Worm (Caenorhabditis elegans) whole organism, L1 larva: Measurements from ENCODE around the gene ced-7.

Experiments
- C34B4.2 ChIP-seq: sonication (generic microtip); optimal IDR thresholded peaks from 2 replicates; lab custom pipeline; 2017; ENCODE audit warnings: mild to moderate bottlenecking, missing genetic modification characterization, missing compliant biosample characterization
- aly-2 ChIP-seq: fragments of 150-350 bp; optimal IDR thresholded peaks from 2 replicates; lab custom pipeline; 2014; ENCODE audit warnings: missing biosample characterization, missing genetic modification characterization
- ama-1 ChIP-seq: fragments of 150-350 bp; optimal IDR thresholded peaks from 2 replicates; lab custom pipeline; 2014
- blmp-1 ChIP-seq: fragments of 150-350 bp; optimal IDR thresholded peaks from 2 replicates; lab custom pipeline; 2014; ENCODE audit warnings: missing biosample characterization, missing genetic modification characterization
- ceh-8 ChIP-seq: fragments of 200-800 bp; sonication (Bioruptor generic); optimal IDR thresholded peaks from 2 replicates; lab custom pipeline; 2018; ENCODE audit warnings: mild to moderate bottlenecking, missing genetic modification characterization, moderate library complexity, missing compliant biosample characterization
- ces-1 ChIP-seq: fragments of 150-350 bp; optimal IDR thresholded peaks from 2 replicates; lab custom pipeline; 2014; ENCODE audit warnings: missing biosample characterization, missing genetic modification reagents, missing genetic modification characterization
- dpl-1 ChIP-seq, 3 experiments: fragments of 150-350 bp in 2 of 3; sonication (generic microtip) in 1 of 3; optimal IDR thresholded peaks; 2 replicates each; lab custom pipeline; 2014 to 2017; ENCODE audit warnings: missing biosample characterization in 3 of 3, missing genetic modification characterization in 3 of 3, missing genetic modification reagents in 3 of 3
- efl-3 ChIP-seq: fragments of 200-800 bp; sonication (Bioruptor generic); optimal IDR thresholded peaks from 2 replicates; lab custom pipeline; 2018; ENCODE audit warnings: mild to moderate bottlenecking, missing genetic modification characterization, missing compliant biosample characterization
- egl-27 ChIP-seq, 2 experiments: fragments of 150-350 bp in 1 of 2; sonication (generic microtip); optimal IDR thresholded peaks; 3 replicates each; lab custom pipeline; 2017 to 2018; ENCODE audit warnings: missing biosample characterization in 2 of 2, missing genetic modification characterization in 2 of 2, missing genetic modification reagents in 2 of 2
- fkh-10 ChIP-seq: sonication (generic microtip); optimal IDR thresholded peaks from 2 replicates; lab custom pipeline; 2017; ENCODE audit warnings: missing biosample characterization, missing genetic modification reagents, missing genetic modification characterization
- fkh-4 ChIP-seq: sonication (generic microtip); optimal IDR thresholded peaks from 2 replicates; lab custom pipeline; 2016; ENCODE audit warnings: missing compliant biosample characterization, missing genetic modification characterization, borderline replicate concordance
- fos-1 ChIP-seq: fragments of 150-350 bp; optimal IDR thresholded peaks from 2 replicates; lab custom pipeline; 2014; ENCODE audit warnings: missing biosample characterization, missing genetic modification characterization
- grh-1 ChIP-seq: fragments of 200-800 bp; sonication (Bioruptor generic); IDR thresholded peaks from 2 replicates; pipeline ENCODE4 v1.3.6; 2022; ENCODE audit warnings: missing genetic modification reagents, missing genetic modification characterization, missing compliant biosample characterization
- hlh-17 ChIP-seq: fragments of 200-800 bp; sonication (Bioruptor generic); optimal IDR thresholded peaks from 2 replicates; lab custom pipeline; 2018; ENCODE audit warnings: missing genetic modification characterization, mild to moderate bottlenecking, missing compliant biosample characterization, moderate library complexity, borderline replicate concordance
- hpl-2 ChIP-seq: fragments of 150-350 bp; optimal IDR thresholded peaks from 2 replicates; lab custom pipeline; 2014; ENCODE audit warnings: missing biosample characterization, missing genetic modification reagents, missing genetic modification characterization
- lin-13 ChIP-seq: fragments of 150-350 bp; optimal IDR thresholded peaks from 2 replicates; lab custom pipeline; 2014; ENCODE audit warnings: missing biosample characterization, missing genetic modification reagents, missing genetic modification characterization
- lin-14 ChIP-seq: fragments of 200-800 bp; sonication (Bioruptor generic); optimal IDR thresholded peaks from 2 replicates; lab custom pipeline; 2018; ENCODE audit warnings: mild to moderate bottlenecking, missing genetic modification characterization, moderate library complexity, missing compliant biosample characterization
- lin-15B ChIP-seq: fragments of 150-350 bp; sonication (generic microtip); optimal IDR thresholded peaks from 3 replicates; lab custom pipeline; 2014; ENCODE audit warnings: missing biosample characterization, missing genetic modification characterization
- lin-35 ChIP-seq, 2 experiments: fragments of 150-350 bp; optimal IDR thresholded peaks; 2 replicates each; lab custom pipeline; 2014; ENCODE audit warnings: missing biosample characterization in 2 of 2, missing genetic modification characterization in 2 of 2, missing genetic modification reagents in 2 of 2
- lin-39 ChIP-seq: fragments of 150-350 bp; optimal IDR thresholded peaks from 2 replicates; lab custom pipeline; 2014; ENCODE audit warnings: missing biosample characterization, missing genetic modification reagents, missing genetic modification characterization
- lsy-2 ChIP-seq, 2 experiments: fragments of 150-350 bp; optimal IDR thresholded peaks; 2 replicates each; lab custom pipeline; 2014; ENCODE audit warnings: missing biosample characterization in 2 of 2, missing genetic modification characterization in 2 of 2
- mab-9 ChIP-seq: fragments of 200-800 bp; sonication (Bioruptor generic); IDR thresholded peaks from 2 replicates; pipeline ENCODE4 v1.3.6; 2022; ENCODE audit warnings: missing genetic modification reagents, missing genetic modification characterization, missing compliant biosample characterization
- mdl-1 ChIP-seq, 2 experiments: fragments of 150-350 bp; optimal IDR thresholded peaks; 2 replicates each; lab custom pipeline; 2014 to 2017; ENCODE audit warnings: missing biosample characterization in 2 of 2, missing genetic modification characterization in 2 of 2, inconsistent platforms in 1 of 2
- nhr-11 ChIP-seq: fragments of 150-350 bp; optimal IDR thresholded peaks from 2 replicates; lab custom pipeline; 2014; ENCODE audit warnings: missing biosample characterization, missing genetic modification characterization
- nhr-12 ChIP-seq: sonication (generic microtip); optimal IDR thresholded peaks from 2 replicates; lab custom pipeline; 2017; ENCODE audit warnings: missing biosample characterization, missing genetic modification characterization
- nhr-20 ChIP-seq: sonication (generic microtip); optimal IDR thresholded peaks from 2 replicates; lab custom pipeline; 2016; ENCODE audit warnings: mild to moderate bottlenecking, missing genetic modification characterization, missing compliant biosample characterization
- nhr-237 ChIP-seq: fragments of 150-350 bp; optimal IDR thresholded peaks from 2 replicates; lab custom pipeline; 2014; ENCODE audit warnings: missing biosample characterization, missing genetic modification characterization
- nhr-77 ChIP-seq: fragments of 150-350 bp; optimal IDR thresholded peaks from 2 replicates; lab custom pipeline; 2014; ENCODE audit warnings: missing biosample characterization, missing genetic modification characterization
- nhr-90 ChIP-seq: sonication (generic microtip); optimal IDR thresholded peaks from 2 replicates; lab custom pipeline; 2016; ENCODE audit warnings: mild to moderate bottlenecking, missing genetic modification characterization, missing compliant biosample characterization; ENCODE audit not compliant: poor library complexity
- pag-3 ChIP-seq: sonication (generic microtip); optimal IDR thresholded peaks from 2 replicates; lab custom pipeline; 2017; ENCODE audit warnings: missing genetic modification characterization, mild to moderate bottlenecking, missing compliant biosample characterization, antibody characterized with exemption, borderline replicate concordance; ENCODE audit not compliant: insufficient read depth
- pax-3 ChIP-seq: fragments of 200-800 bp; sonication (Bioruptor generic); optimal IDR thresholded peaks from 2 replicates; lab custom pipeline; 2018; ENCODE audit warnings: mild to moderate bottlenecking, missing genetic modification characterization, moderate library complexity, missing compliant biosample characterization
- rnt-1 ChIP-seq: sonication (generic microtip); optimal IDR thresholded peaks from 2 replicates; lab custom pipeline; 2016; ENCODE audit warnings: mild to moderate bottlenecking, missing genetic modification characterization, moderate library complexity, missing compliant biosample characterization
- sup-37 ChIP-seq: fragments of 200-800 bp; sonication (Bioruptor generic); optimal IDR thresholded peaks from 2 replicates; lab custom pipeline; 2018; ENCODE audit warnings: mild to moderate bottlenecking, missing genetic modification characterization, missing compliant biosample characterization
- tlp-1 ChIP-seq: fragments of 150-350 bp; optimal IDR thresholded peaks from 2 replicates; lab custom pipeline; 2014; ENCODE audit warnings: missing biosample characterization, missing genetic modification characterization
- unc-130 ChIP-seq: fragments of 150-350 bp; optimal IDR thresholded peaks from 2 replicates; lab custom pipeline; 2017; ENCODE audit warnings: missing biosample characterization, missing genetic modification characterization, inconsistent platforms
- unc-30 ChIP-seq: sonication (generic microtip); optimal IDR thresholded peaks from 2 replicates; lab custom pipeline; 2017; ENCODE audit warnings: missing biosample characterization, missing genetic modification characterization
- unc-86 ChIP-seq: sonication (generic microtip); optimal IDR thresholded peaks from 2 replicates; lab custom pipeline; 2016; ENCODE audit warnings: missing genetic modification characterization, missing compliant biosample characterization
- vab-15 ChIP-seq: sonication (generic microtip); optimal IDR thresholded peaks from 2 replicates; lab custom pipeline; 2017; ENCODE audit warnings: missing genotype, mild to moderate bottlenecking, missing genetic modification characterization, missing compliant biosample characterization
- zag-1 ChIP-seq: fragments of 150-350 bp; optimal IDR thresholded peaks from 2 replicates; lab custom pipeline; 2014; ENCODE audit warnings: missing biosample characterization, missing genetic modification characterization
- ztf-11 ChIP-seq, 2 experiments: sonication (generic microtip); optimal IDR thresholded peaks; 2 replicates each; lab custom pipeline; 2016 to 2017; ENCODE audit warnings: missing genetic modification characterization in 2 of 2, missing biosample characterization in 1 of 2, missing compliant biosample characterization in 1 of 2
- ztf-4 ChIP-seq: fragments of 150-350 bp; optimal IDR thresholded peaks from 2 replicates; lab custom pipeline; 2014; ENCODE audit warnings: missing biosample characterization, missing genetic modification characterization

ced-7 gene

DNA sequence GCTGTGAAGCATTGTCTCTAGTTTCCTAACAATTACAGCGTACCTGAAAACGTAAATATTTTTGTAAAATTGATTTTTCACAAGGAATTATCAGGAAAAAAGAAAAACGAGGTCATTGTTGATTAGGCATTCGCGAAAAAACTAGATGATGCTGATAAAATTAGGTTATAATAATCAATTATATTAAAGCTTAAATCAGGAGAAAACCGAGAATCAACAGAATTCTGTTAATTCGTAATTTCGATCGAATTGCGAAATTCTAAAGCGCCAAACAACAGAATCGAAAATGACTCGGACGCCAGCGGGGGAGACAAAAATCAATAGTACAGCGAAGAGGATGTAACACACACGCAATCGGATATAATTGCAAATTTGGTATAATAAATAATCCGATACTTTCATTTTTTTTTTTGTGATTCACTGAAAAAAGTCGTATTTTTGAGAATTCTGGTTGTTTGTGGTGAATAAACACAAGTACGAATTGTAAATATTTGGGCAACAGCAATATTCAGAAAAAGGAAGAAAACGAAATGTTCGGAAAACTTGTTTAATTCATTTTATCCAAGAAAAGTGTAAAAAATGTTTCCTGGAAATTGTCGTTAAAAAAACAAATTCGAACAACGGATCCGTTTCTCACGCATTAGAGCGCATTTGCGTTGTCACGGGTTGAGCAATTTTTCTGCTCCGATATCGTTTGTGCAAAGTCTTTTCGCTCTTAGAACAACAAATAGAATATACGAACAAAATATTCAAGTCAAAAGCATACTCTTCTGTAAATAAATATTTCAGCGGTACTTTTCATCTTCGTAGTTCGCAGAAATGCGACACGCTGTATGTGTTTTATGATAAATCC lies at the start of gene ced-7 (continued):
- TF ChIP-seq blmp-1 (tag; lab: Kevin White, UChicago) (peak; percentile 57), lin-13 (GFP tag; lab: Kevin White, UChicago) (no peak), fos-1 (tag; lab: Kevin White, UChicago) (no peak), ceh-8 (GFP tag; lab: Kevin White, UChicago) (no peak), nhr-12 (no peak), efl-3 (GFP tag; lab: Kevin White, UChicago) (no peak), mdl-1 (tag; optimal IDR thresholded peaks at IDR 0.05; lab: Kevin White, UChicago) (no peak), aly-2 (tag; lab: Kevin White, UChicago) (no peak), ztf-11 (tag; optimal IDR thresholded peaks at IDR 0.05; lab: Kevin White, UChicago) (no peak), nhr-20 (peak; percentile 9), tlp-1 (tag; lab: Kevin White, UChicago) (no peak), egl-27 (tag; optimal IDR thresholded peaks at IDR 0.05; lab: Kevin White, UChicago) (no peak), ama-1 (lab: Kevin White, UChicago) (no peak), zag-1 (tag; lab: Kevin White, UChicago) (no peak), vab-15 (no peak), ztf-4 (tag; lab: Kevin White, UChicago) (no peak), C34B4.2 (tag; lab: Kevin White, UChicago) (no peak), lin-35 (GFP tag; optimal IDR thresholded peaks at IDR 0.05; lab: Kevin White, UChicago) (peak; percentile 15 to 37), pag-3 (tag; lab: Kevin White, UChicago) (no peak), nhr-90 (no peak), sup-37 (no peak), hlh-17 (GFP tag; lab: Kevin White, UChicago) (no peak), pax-3 (tag; lab: Kevin White, UChicago) (no peak), unc-130 (no peak), unc-86 (tag; lab: Kevin White, UChicago) (peak; percentile 22), mab-9 (GFP tag; lab: Robert Waterston, UW) (no peak), dpl-1 (GFP tag; optimal IDR thresholded peaks at IDR 0.05; lab: Kevin White, UChicago) (peak in 2 of 3 experiments; percentile 4 to 52), lin-15B (tag; lab: Kevin White, UChicago) (no peak), fkh-10 (no peak), rnt-1 (tag; lab: Kevin White, UChicago) (no peak), nhr-237 (tag; lab: Kevin White, UChicago) (no peak), ces-1 (no peak)

DNA sequence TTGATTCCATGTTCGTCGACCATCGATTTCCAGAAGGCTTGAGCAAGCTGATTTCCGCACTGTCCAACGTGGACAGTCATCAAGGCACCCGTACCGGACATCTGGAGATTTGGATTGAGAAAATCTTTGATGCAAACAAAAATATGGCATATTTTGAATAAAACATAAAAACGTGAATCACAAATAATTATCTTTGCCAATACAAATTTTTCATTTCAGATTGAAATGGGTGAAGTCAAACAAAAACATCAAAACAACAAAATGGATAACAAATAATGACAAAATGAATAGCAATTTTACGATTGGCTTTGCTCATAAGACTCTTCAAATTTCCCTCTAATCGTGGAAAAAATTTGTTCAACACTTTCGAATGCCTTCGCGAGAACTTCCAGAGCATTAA lies 49.2 kb upstream of the ced-7 start, which contains the start of gene tbg-1:
TSS of gene tbg-1 (minus strand) at position 101 of the 400 bp plus-strand sequence.
- TF ChIP-seq nhr-77 (tag; lab: Kevin White, UChicago) (no peak), ces-1 (no peak), ceh-8 (GFP tag; lab: Kevin White, UChicago) (no peak), hpl-2 (no peak), ama-1 (lab: Kevin White, UChicago) (no peak), fkh-4 (no peak), unc-130 (no peak), mab-9 (GFP tag; lab: Robert Waterston, UW) (no peak), grh-1 (GFP tag; lab: Robert Waterston, UW) (no peak), fkh-10 (no peak), nhr-11 (tag; lab: Kevin White, UChicago) (no peak), hlh-17 (GFP tag; lab: Kevin White, UChicago) (no peak), blmp-1 (tag; lab: Kevin White, UChicago) (no peak), nhr-12 (no peak), unc-30 (no peak), lin-14 (no peak), lin-39 (tag; lab: Kevin White, UChicago) (no peak), lsy-2 (tag; optimal IDR thresholded peaks at IDR 0.05; lab: Kevin White, UChicago) (no peak)
